Worm (Caenorhabditis elegans) whole organism, L4 larva: Measurements from ENCODE around the gene str-148.
"Not testable (repeated sequence)": the region's sequence is repeated elsewhere in the genome, so short reads cannot be mapped to it uniquely, and the experiment has no call there.

ENCODE experiments used
- F10B5.3 ChIP-seq: sonication (generic microtip); optimal IDR thresholded peaks from 2 replicates; lab custom pipeline; 2016; ENCODE audit warnings: mild to moderate bottlenecking, missing genetic modification characterization, missing compliant biosample characterization
- F44E2.7 ChIP-seq: fragments of 200-800 bp; sonication (Bioruptor generic); IDR thresholded peaks from 2 replicates; pipeline ENCODE4 v2.1.2; 2022; ENCODE audit warnings: missing genetic modification characterization, missing compliant biosample characterization
- aly-2 ChIP-seq: sonication (generic microtip); optimal IDR thresholded peaks from 2 replicates; lab custom pipeline; 2018; ENCODE audit warnings: missing biosample characterization, missing genetic modification characterization
- ama-1 ChIP-seq: fragments of 150-350 bp; optimal IDR thresholded peaks from 2 replicates; lab custom pipeline; 2014; ENCODE audit warnings: inconsistent platforms, mixed read lengths
- ceh-28 ChIP-seq: fragments of 150-350 bp; optimal IDR thresholded peaks from 2 replicates; lab custom pipeline; 2014; ENCODE audit warnings: missing biosample characterization, missing genetic modification reagents, missing genetic modification characterization
- ceh-32 ChIP-seq: sonication (generic microtip); optimal IDR thresholded peaks from 2 replicates; lab custom pipeline; 2016; ENCODE audit warnings: mild to moderate bottlenecking, missing genetic modification characterization, missing compliant biosample characterization; ENCODE audit not compliant: poor library complexity
- ceh-44 ChIP-seq: fragments of 200-800 bp; sonication (Bioruptor generic); IDR thresholded peaks from 2 replicates; pipeline ENCODE4 v1.3.6; 2022; ENCODE audit warnings: missing genetic modification reagents, missing genetic modification characterization, missing compliant biosample characterization
- ces-1 ChIP-seq: fragments of 150-350 bp; sonication (generic microtip); optimal IDR thresholded peaks from 4 replicates; lab custom pipeline; 2014; ENCODE audit warnings: missing biosample characterization, missing genetic modification reagents, missing genetic modification characterization
- daf-16 ChIP-seq, 3 experiments: sonication (generic microtip); optimal IDR thresholded peaks; 2 replicates each; lab custom pipeline; 2016 to 2017; ENCODE audit warnings: missing genetic modification characterization in 3 of 3, missing genetic modification reagents in 3 of 3, mild to moderate bottlenecking in 2 of 3, missing compliant biosample characterization in 2 of 3, missing biosample characterization in 1 of 3, moderate library complexity in 1 of 3
- daf-8 ChIP-seq: fragments of 200-800 bp; sonication (Bioruptor generic); IDR thresholded peaks from 2 replicates; pipeline ENCODE4 v1.3.6; 2022; ENCODE audit warnings: missing genetic modification characterization, missing compliant biosample characterization
- dmd-6 ChIP-seq: fragments of 200-800 bp; sonication (Bioruptor generic); IDR thresholded peaks from 2 replicates; pipeline ENCODE4 v1.3.6; 2022; ENCODE audit warnings: missing genetic modification reagents, missing genetic modification characterization, missing compliant biosample characterization
- dmd-9 ChIP-seq: fragments of 200-800 bp; sonication (Bioruptor generic); IDR thresholded peaks from 2 replicates; pipeline ENCODE4 v1.3.6; 2022; ENCODE audit warnings: missing genetic modification reagents, missing genetic modification characterization, missing compliant biosample characterization
- fkh-10 ChIP-seq: fragments of 150-350 bp; optimal IDR thresholded peaks from 2 replicates; lab custom pipeline; 2014; ENCODE audit warnings: missing biosample characterization, missing genetic modification reagents, missing genetic modification characterization
- fos-1 ChIP-seq: fragments of 150-350 bp; optimal IDR thresholded peaks from 2 replicates; lab custom pipeline; 2014; ENCODE audit warnings: missing biosample characterization, missing genetic modification characterization
- hif-1 ChIP-seq, 2 experiments: sonication (generic microtip); optimal IDR thresholded peaks; 2 replicates each; lab custom pipeline; 2016 to 2017; ENCODE audit warnings: missing compliant biosample characterization in 2 of 2, missing genetic modification characterization in 2 of 2, missing genetic modification reagents in 2 of 2, missing genotype in 2 of 2, mild to moderate bottlenecking in 1 of 2
- hlh-11 ChIP-seq: fragments of 200-800 bp; sonication (Bioruptor generic); optimal IDR thresholded peaks from 2 replicates; lab custom pipeline; 2018; ENCODE audit warnings: mild to moderate bottlenecking, missing genetic modification characterization, missing compliant biosample characterization
- lim-7 ChIP-seq: fragments of 200-800 bp; sonication (Bioruptor generic); IDR thresholded peaks from 2 replicates; pipeline ENCODE4 v1.3.6; 2022; ENCODE audit warnings: missing genetic modification characterization, missing compliant biosample characterization
- lin-15B ChIP-seq: fragments of 150-350 bp; sonication (generic microtip); optimal IDR thresholded peaks from 3 replicates; lab custom pipeline; 2014; ENCODE audit warnings: missing biosample characterization, missing genetic modification characterization
- madf-5 ChIP-seq, 2 experiments: fragments of 200-800 bp; sonication (Bioruptor generic); IDR thresholded peaks; 2 replicates each; pipeline ENCODE4 v1.3.6; 2022; ENCODE audit warnings: missing compliant biosample characterization in 2 of 2, missing genetic modification characterization in 2 of 2
- madf-9 ChIP-seq: fragments of 200-800 bp; sonication (Bioruptor generic); conservative IDR thresholded peaks from 2 replicates; pipeline ENCODE4 v1.3.6; 2022; ENCODE audit warnings: missing genetic modification reagents, missing genetic modification characterization, missing compliant biosample characterization
- mdt-29 ChIP-seq: fragments of 200-800 bp; sonication (Bioruptor generic); IDR thresholded peaks from 2 replicates; pipeline ENCODE4 v1.3.6; 2022; ENCODE audit warnings: missing genetic modification reagents, missing genetic modification characterization, missing compliant biosample characterization
- mes-2 ChIP-seq: sonication (generic microtip); optimal IDR thresholded peaks from 2 replicates; lab custom pipeline; 2016; ENCODE audit warnings: missing genotype, mild to moderate bottlenecking, missing genetic modification characterization, missing compliant biosample characterization; ENCODE audit not compliant: poor library complexity, severe bottlenecking
- nhr-10 ChIP-seq: fragments of 150-350 bp; optimal IDR thresholded peaks from 2 replicates; lab custom pipeline; 2014; ENCODE audit warnings: missing biosample characterization, missing genetic modification characterization
- nhr-237 ChIP-seq: sonication (generic microtip); optimal IDR thresholded peaks from 2 replicates; lab custom pipeline; 2017; ENCODE audit warnings: missing biosample characterization, missing genetic modification characterization
- nhr-28 ChIP-seq: fragments of 150-350 bp; optimal IDR thresholded peaks from 2 replicates; lab custom pipeline; 2014; ENCODE audit warnings: missing biosample characterization, missing genetic modification characterization
- nhr-6 ChIP-seq: fragments of 150-350 bp; optimal IDR thresholded peaks from 2 replicates; lab custom pipeline; 2014; ENCODE audit warnings: missing biosample characterization, missing genetic modification characterization
- nhr-77 ChIP-seq: fragments of 150-350 bp; optimal IDR thresholded peaks from 2 replicates; lab custom pipeline; 2014; ENCODE audit warnings: missing biosample characterization, missing genetic modification characterization
- pqm-1 ChIP-seq: sonication (generic microtip); optimal IDR thresholded peaks from 2 replicates; lab custom pipeline; 2017; ENCODE audit warnings: missing biosample characterization, missing genetic modification characterization
- rbr-2 ChIP-seq: sonication (generic microtip); optimal IDR thresholded peaks from 2 replicates; lab custom pipeline; 2016; ENCODE audit warnings: missing genotype, missing genetic modification characterization, missing compliant biosample characterization
- set-16 ChIP-seq: fragments of 200-800 bp; sonication (Bioruptor generic); IDR thresholded peaks from 2 replicates; pipeline ENCODE4 v1.3.6; 2022; ENCODE audit warnings: missing genetic modification reagents, missing genetic modification characterization, missing compliant biosample characterization
- tra-1 ChIP-seq: fragments of 200-800 bp; sonication (Bioruptor generic); IDR thresholded peaks from 2 replicates; pipeline ENCODE4 v1.3.6; 2022; ENCODE audit warnings: missing genetic modification reagents, missing genetic modification characterization, missing compliant biosample characterization
- zfp-2 ChIP-seq: sonication (generic microtip); optimal IDR thresholded peaks from 2 replicates; lab custom pipeline; 2016; ENCODE audit warnings: mild to moderate bottlenecking, missing genetic modification characterization, missing compliant biosample characterization
- zfp-3 ChIP-seq: fragments of 200-800 bp; sonication (Bioruptor generic); conservative IDR thresholded peaks from 2 replicates; pipeline ENCODE4 v1.3.6; 2022; ENCODE audit warnings: missing genetic modification reagents, missing genetic modification characterization, missing compliant biosample characterization

The str-148 gene

ce11 chrII:1006375-1006774 lies 39.4 kb upstream of the str-148 start, which contains the start of gene F45D11.14:
TSS of gene F45D11.14 (minus strand) at chrII:1006475.
- TF ChIP-seq mdt-29 (GFP tag; lab: Robert Waterston, UW); dmd-9; ama-1 (lab: Kevin White, UChicago): not testable (repeated sequence)
- TF ChIP-seq, all 104 proteins: peak for 0; not testable (repeated sequence) for 104

ce11 chrII:1024684-1025083 lies 21.1 kb upstream of the str-148 start, which contains the start of gene btb-11:
TSS of gene btb-11 (minus strand) at chrII:1024784.
- not testable (repeated sequence) for TF ChIP-seq rbr-2 (tag; lab: Kevin White, UChicago); nhr-10 (tag; lab: Kevin White, UChicago); fos-1

ce11 chrII:1026670-1027069 lies 19.1 kb upstream of the str-148 start, which contains the start of gene M01D1.12:
TSS of gene M01D1.12 (plus strand) at chrII:1026970.
- TF ChIP-seq nhr-237 (tag; lab: Kevin White, UChicago) = no peak
- no peak for TF ChIP-seq aly-2 (tag; lab: Kevin White, UChicago)
- no peak for TF ChIP-seq mes-2 (tag; lab: Kevin White, UChicago)
- no peak for TF ChIP-seq zfp-3 (GFP tag; lab: Robert Waterston, UW)
- TF ChIP-seq ceh-28 (tag; lab: Kevin White, UChicago) = no peak
- TF ChIP-seq zfp-2 (tag; lab: Kevin White, UChicago) = no peak
- no peak for TF ChIP-seq nhr-6 (tag; lab: Kevin White, UChicago)
- TF ChIP-seq hif-1 (tag; optimal IDR thresholded peaks at IDR 0.05; lab: Kevin White, UChicago) = no peak
- no peak for TF ChIP-seq madf-5 (GFP tag; IDR thresholded peaks at IDR 0.05; lab: Robert Waterston, UW)
- TF ChIP-seq fos-1 = no peak
- TF ChIP-seq tra-1 = no peak

ce11 chrII:1028602-1029001 lies 17.2 kb upstream of the str-148 start, which contains the start of gene math-34:
TSS of gene math-34 (plus strand) at chrII:1028972.
- TF ChIP-seq rbr-2 (tag; lab: Kevin White, UChicago) (no peak), madf-9 (GFP tag; lab: Robert Waterston, UW) (no peak), zfp-2 (tag; lab: Kevin White, UChicago) (no peak), pqm-1 (tag; lab: Kevin White, UChicago) (peak; percentile 52), ces-1 (GFP tag; lab: Kevin White, UChicago) (no peak), daf-8 (GFP tag; lab: Robert Waterston, UW) (no peak), fkh-10 (GFP tag; lab: Kevin White, UChicago) (no peak), nhr-28 (tag; lab: Kevin White, UChicago) (peak; percentile 65), nhr-6 (tag; lab: Kevin White, UChicago) (no peak), lin-15B (tag; lab: Kevin White, UChicago) (no peak), F44E2.7 (GFP tag; lab: Robert Waterston, UW) (no peak), tra-1 (0 out of 2 replicates have a peak, but pooled peaks have one; percentile 23), nhr-77 (tag; lab: Kevin White, UChicago) (peak; percentile 41), ceh-44 (GFP tag; lab: Robert Waterston, UW) (no peak), F10B5.3 (tag; lab: Kevin White, UChicago) (no peak), hlh-11 (tag; lab: Kevin White, UChicago) (no peak), daf-16 (GFP tag; optimal IDR thresholded peaks at IDR 0.05; lab: Kevin White, UChicago) (no peak), daf-16 (tag; optimal IDR thresholded peaks at IDR 0.05; lab: Kevin White, UChicago) (peak; percentile 68), ceh-32 (no peak), dmd-6 (GFP tag; lab: Robert Waterston, UW) (peak; percentile 68), nhr-237 (tag; lab: Kevin White, UChicago) (no peak)

- peak; percentile 60; the same call in 1 of the 2 replicates for TF ChIP-seq set-16 (GFP tag; lab: Robert Waterston, UW)
- TF ChIP-seq lim-7 = 0 out of 2 replicates have a peak, but pooled peaks have one; percentile 57
Measured at ce11 chrII:1034457-1034856, 11.3 kb upstream of the str-148 start.
